Fruit fly (Drosophila melanogaster) S2 (cell line): ENCODE results near the gene pasha.

Source experiments
- CG8478 ChIP-seq: fragments of >200 bp; optimal IDR thresholded peaks from 2 replicates; lab custom pipeline; 2018
- CTCF ChIP-seq, 2 experiments: fragments of >200 bp; optimal IDR thresholded peaks; 2 replicates each; lab custom pipeline; 2018

- TF ChIP-seq CTCF (optimal IDR thresholded peaks at IDR 0.05; lab: Kevin White, UChicago): no peak
- no peak for TF ChIP-seq CG8478
Measured at dm6 chr3R:31636501-31636900, 18.7 kb downstream of the pasha start.
